Worm (Caenorhabditis elegans) whole organism, midembryonic: ENCODE data around the gene sdz-27.

Experiments used
- T22C8.4 ChIP-seq: fragments of 200-800 bp; sonication (Bioruptor generic); IDR thresholded peaks from 2 replicates; pipeline ENCODE4 v1.3.6; 2022; ENCODE audit warnings: missing genetic modification characterization, missing compliant biosample characterization
- cog-1 ChIP-seq: sonication (generic microtip); optimal IDR thresholded peaks from 2 replicates; lab custom pipeline; 2016; ENCODE audit warnings: missing genetic modification characterization, missing compliant biosample characterization
- flt-1 ChIP-seq: fragments of 200-800 bp; sonication (Bioruptor generic); IDR thresholded peaks from 2 replicates; pipeline ENCODE4 v1.3.6; 2022; ENCODE audit warnings: missing genetic modification characterization, missing compliant biosample characterization
- klf-2 ChIP-seq: fragments of 200-800 bp; sonication (Bioruptor generic); conservative IDR thresholded peaks from 2 replicates; pipeline ENCODE4 v1.3.6; 2022; ENCODE audit warnings: missing genetic modification reagents, missing genetic modification characterization, missing compliant biosample characterization
- med-1 ChIP-seq: sonication (generic microtip); optimal IDR thresholded peaks from 2 replicates; lab custom pipeline; 2017; ENCODE audit warnings: missing genetic modification characterization, mild to moderate bottlenecking, missing compliant biosample characterization, antibody characterized with exemption, missing genetic modification reagents; ENCODE audit not compliant: insufficient read depth
- ref-1 ChIP-seq: fragments of 200-800 bp; sonication (Bioruptor generic); conservative IDR thresholded peaks from 2 replicates; pipeline ENCODE4 v1.3.6; 2022; ENCODE audit warnings: missing genetic modification reagents, missing genetic modification characterization, missing compliant biosample characterization
- tab-1 ChIP-seq: fragments of 200-800 bp; sonication (Bioruptor generic); IDR thresholded peaks from 2 replicates; pipeline ENCODE4 v1.3.6; 2022; ENCODE audit warnings: missing genetic modification characterization, missing compliant biosample characterization
- ztf-23 ChIP-seq: fragments of 200-800 bp; sonication (Bioruptor generic); IDR thresholded peaks from 2 replicates; pipeline ENCODE4 v1.3.6; 2022; ENCODE audit warnings: missing genetic modification reagents, missing genetic modification characterization, missing compliant biosample characterization
- ztf-29 ChIP-seq: fragments of 200-800 bp; sonication (Bioruptor generic); IDR thresholded peaks from 2 replicates; pipeline ENCODE4 v1.3.6; 2022; ENCODE audit warnings: missing genetic modification reagents, missing genetic modification characterization, missing compliant biosample characterization

The sdz-27 gene

ce11 chrIV:11230069-11230468 is 43.2 kb downstream of the sdz-27 start, which contains the start of gene best-7:
Gene best-7, minus strand, starts transcription at chrIV:11230307.
- TF ChIP-seq ztf-23 (GFP tag; lab: Robert Waterston, UW) (no peak), klf-2 (GFP tag; lab: Robert Waterston, UW) (no peak), med-1 (no peak)

- TF ChIP-seq tab-1 (GFP tag; lab: Robert Waterston, UW) (no peak), cog-1 (tag; lab: Kevin White, UChicago) (no peak), ref-1 (GFP tag; lab: Robert Waterston, UW) (no peak), med-1 (no peak), T22C8.4 (GFP tag; lab: Robert Waterston, UW) (no peak), klf-2 (GFP tag; lab: Robert Waterston, UW) (no peak), flt-1 (GFP tag; lab: Robert Waterston, UW) (no peak), ztf-23 (GFP tag; lab: Robert Waterston, UW) (no peak), ztf-29 (GFP tag; lab: Robert Waterston, UW) (no peak)
Observed at ce11 chrIV:11231376-11231775, 44.5 kb downstream of the sdz-27 start.

- no peak for TF ChIP-seq med-1
- TF ChIP-seq klf-2 (GFP tag; lab: Robert Waterston, UW) = no peak
- TF ChIP-seq T22C8.4 (GFP tag; lab: Robert Waterston, UW) = no peak
- TF ChIP-seq tab-1 (GFP tag; lab: Robert Waterston, UW) = no peak
- TF ChIP-seq flt-1 (GFP tag; lab: Robert Waterston, UW) = no peak
- TF ChIP-seq ztf-23 (GFP tag; lab: Robert Waterston, UW) = no peak
- no peak for TF ChIP-seq ref-1 (GFP tag; lab: Robert Waterston, UW)
- no peak for TF ChIP-seq ztf-29 (GFP tag; lab: Robert Waterston, UW)
- TF ChIP-seq cog-1 (tag; lab: Kevin White, UChicago) = no peak
Observed at ce11 chrIV:11235755-11236154, 48.9 kb downstream of the sdz-27 start.
